Worm (Caenorhabditis elegans): ENCODE measurements around the gene ncx-7.

DNA sequence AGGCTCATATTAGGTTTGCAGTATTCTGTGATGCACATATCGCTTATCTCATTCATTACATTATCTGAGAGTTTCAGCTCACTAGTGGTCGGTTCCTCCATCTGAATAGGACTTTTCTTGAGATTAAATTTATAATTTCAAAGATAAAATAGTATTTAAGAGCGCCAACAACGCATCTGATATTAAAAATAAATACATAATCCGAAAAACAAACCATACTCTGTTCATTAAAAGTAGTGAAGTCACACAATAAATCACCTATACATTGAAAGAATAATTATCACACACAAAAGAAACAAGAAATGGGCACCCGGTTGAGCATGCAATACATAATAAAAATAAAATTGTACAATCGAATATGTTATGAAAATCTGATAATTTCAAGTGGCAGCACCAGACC, 37.3 kb upstream of the ncx-7 start, which contains the start of gene vps-53:
- TF ChIP-seq ztf-29 (GFP tag; IDR thresholded peaks at IDR 0.05) (no peak), ref-1 (GFP tag; conservative IDR thresholded peaks at IDR 0.05) (no peak), ztf-23 (GFP tag; IDR thresholded peaks at IDR 0.05) (no peak)
